Worm (Caenorhabditis elegans) whole organism, L2 larva: ENCODE results near the gene dgtr-1.

Source experiments
- C34F6.9 ChIP-seq: fragments of 150-350 bp; optimal IDR thresholded peaks from 2 replicates; lab custom pipeline; 2014; ENCODE audit warnings: missing biosample characterization, missing genetic modification characterization
- F13H6.1 ChIP-seq: sonication (generic microtip); optimal IDR thresholded peaks from 2 replicates; lab custom pipeline; 2016; ENCODE audit warnings: missing genetic modification characterization, missing compliant biosample characterization
- Y55F3AM.14 ChIP-seq: fragments of 200-800 bp; sonication (Bioruptor generic); optimal IDR thresholded peaks from 2 replicates; lab custom pipeline; 2018; ENCODE audit warnings: mild to moderate bottlenecking, missing genetic modification characterization, missing compliant biosample characterization
- alr-1 ChIP-seq: fragments of 150-350 bp; optimal IDR thresholded peaks from 2 replicates; lab custom pipeline; 2014; ENCODE audit warnings: missing biosample characterization, missing genetic modification characterization
- ama-1 ChIP-seq: fragments of 150-350 bp; optimal IDR thresholded peaks from 2 replicates; lab custom pipeline; 2018; ENCODE audit warnings: inconsistent platforms
- ceh-82 ChIP-seq: fragments of 150-350 bp; optimal IDR thresholded peaks from 2 replicates; lab custom pipeline; 2014; ENCODE audit warnings: missing biosample characterization, missing genetic modification characterization
- crh-2 ChIP-seq: sonication (generic microtip); optimal IDR thresholded peaks from 2 replicates; lab custom pipeline; 2017; ENCODE audit warnings: missing biosample characterization, missing genetic modification characterization
- dmd-4 ChIP-seq: sonication (generic microtip); optimal IDR thresholded peaks from 2 replicates; lab custom pipeline; 2017; ENCODE audit warnings: missing biosample characterization, missing genetic modification characterization
- egl-27 ChIP-seq: sonication (generic microtip); optimal IDR thresholded peaks from 3 replicates; lab custom pipeline; 2017; ENCODE audit warnings: missing biosample characterization, missing genetic modification reagents, missing genetic modification characterization
- elt-3 ChIP-seq: sonication (generic microtip); optimal IDR thresholded peaks from 2 replicates; lab custom pipeline; 2017; ENCODE audit warnings: missing biosample characterization, missing genetic modification characterization
- fos-1 ChIP-seq: fragments of 150-350 bp; optimal IDR thresholded peaks from 2 replicates; lab custom pipeline; 2014; ENCODE audit warnings: missing biosample characterization, missing genetic modification characterization
- lin-13 ChIP-seq: fragments of 150-350 bp; optimal IDR thresholded peaks from 2 replicates; lab custom pipeline; 2014; ENCODE audit warnings: missing biosample characterization, missing genetic modification reagents, missing genetic modification characterization
- lsy-2 ChIP-seq, 2 experiments: fragments of 150-350 bp in 1 of 2; sonication (generic microtip) in 1 of 2; optimal IDR thresholded peaks; 2 replicates each; lab custom pipeline; 2014 to 2017; ENCODE audit warnings: missing biosample characterization in 2 of 2, missing genetic modification characterization in 2 of 2
- mab-5 ChIP-seq: fragments of 150-350 bp; optimal IDR thresholded peaks from 2 replicates; lab custom pipeline; 2014; ENCODE audit warnings: missing biosample characterization, missing genetic modification characterization
- mbf-1 ChIP-seq: sonication (generic microtip); optimal IDR thresholded peaks from 2 replicates; lab custom pipeline; 2017; ENCODE audit warnings: missing biosample characterization, missing genetic modification characterization
- mdl-1 ChIP-seq, 2 experiments: fragments of 150-350 bp in 1 of 2; sonication (generic microtip) in 1 of 2; optimal IDR thresholded peaks; 2 replicates each; lab custom pipeline; 2017; ENCODE audit warnings: missing biosample characterization in 2 of 2, missing genetic modification characterization in 2 of 2
- nhr-10 ChIP-seq: sonication (generic microtip); optimal IDR thresholded peaks from 2 replicates; lab custom pipeline; 2017; ENCODE audit warnings: missing biosample characterization, missing genetic modification characterization
- nhr-11 ChIP-seq: fragments of 150-350 bp; optimal IDR thresholded peaks from 2 replicates; lab custom pipeline; 2014; ENCODE audit warnings: missing biosample characterization, missing genetic modification characterization
- nhr-12 ChIP-seq: fragments of 150-350 bp; optimal IDR thresholded peaks from 2 replicates; lab custom pipeline; 2014; ENCODE audit warnings: missing biosample characterization, missing genetic modification characterization
- nhr-129 ChIP-seq: fragments of 150-350 bp; optimal IDR thresholded peaks from 2 replicates; lab custom pipeline; 2014; ENCODE audit warnings: missing biosample characterization, missing genetic modification characterization
- nhr-21 ChIP-seq: fragments of 150-350 bp; optimal IDR thresholded peaks from 2 replicates; lab custom pipeline; 2014; ENCODE audit warnings: missing biosample characterization, missing genetic modification characterization
- nhr-23 ChIP-seq: fragments of 150-350 bp; optimal IDR thresholded peaks from 2 replicates; lab custom pipeline; 2014; ENCODE audit warnings: missing biosample characterization, missing genetic modification reagents, missing genetic modification characterization
- nhr-237 ChIP-seq: fragments of 150-350 bp; optimal IDR thresholded peaks from 2 replicates; lab custom pipeline; 2014; ENCODE audit warnings: missing biosample characterization, missing genetic modification characterization
- nhr-25 ChIP-seq: fragments of 150-350 bp; sonication (generic microtip); optimal IDR thresholded peaks from 3 replicates; lab custom pipeline; 2014; ENCODE audit warnings: missing biosample characterization, missing genetic modification characterization
- peb-1 ChIP-seq: fragments of 150-350 bp; optimal IDR thresholded peaks from 2 replicates; lab custom pipeline; 2014; ENCODE audit warnings: missing biosample characterization, missing genetic modification characterization
- sem-4 ChIP-seq: fragments of 150-350 bp; optimal IDR thresholded peaks from 2 replicates; lab custom pipeline; 2014; ENCODE audit warnings: missing biosample characterization, missing genetic modification reagents, missing genetic modification characterization
- skn-1 ChIP-seq: sonication (generic microtip); optimal IDR thresholded peaks from 2 replicates; lab custom pipeline; 2017; ENCODE audit warnings: missing biosample characterization, missing genetic modification characterization
- sma-3 ChIP-seq: sonication (generic microtip); optimal IDR thresholded peaks from 2 replicates; lab custom pipeline; 2016; ENCODE audit warnings: missing genetic modification reagents, missing genetic modification characterization, missing compliant biosample characterization
- sma-9 ChIP-seq, 2 experiments: fragments of 150-350 bp in 1 of 2; sonication (generic microtip) in 1 of 2; optimal IDR thresholded peaks; 2 replicates each; lab custom pipeline; 2014 to 2016; ENCODE audit warnings: missing genetic modification characterization in 2 of 2, mild to moderate bottlenecking in 1 of 2, missing biosample characterization in 1 of 2, missing compliant biosample characterization in 1 of 2, missing genetic modification reagents in 1 of 2, moderate library complexity in 1 of 2
- snpc-4 ChIP-seq: fragments of 150-350 bp; optimal IDR thresholded peaks from 2 replicates; lab custom pipeline; 2014; ENCODE audit warnings: missing biosample characterization, missing genetic modification characterization
- unc-55 ChIP-seq: fragments of 150-350 bp; sonication (generic microtip); optimal IDR thresholded peaks from 3 replicates; lab custom pipeline; 2014; ENCODE audit warnings: missing biosample characterization, missing genetic modification reagents, missing genetic modification characterization
- unc-62 ChIP-seq: fragments of 150-350 bp; optimal IDR thresholded peaks from 2 replicates; lab custom pipeline; 2014; ENCODE audit warnings: missing biosample characterization, missing genetic modification reagents, missing genetic modification characterization
- ztf-1 ChIP-seq: fragments of 200-800 bp; sonication (Bioruptor generic); conservative IDR thresholded peaks from 2 replicates; pipeline ENCODE4 v1.3.6; 2022; ENCODE audit warnings: missing genetic modification characterization, missing compliant biosample characterization
- ztf-11 ChIP-seq: sonication (generic microtip); optimal IDR thresholded peaks from 2 replicates; lab custom pipeline; 2017; ENCODE audit warnings: missing biosample characterization, missing genetic modification characterization

The dgtr-1 gene

ce11 chrV:6533030-6533429 lies 36.1 kb downstream of the dgtr-1 start, which contains the start of gene hpo-26:
Gene hpo-26 (minus strand): TSS chrV:6533060.
- TF ChIP-seq unc-62 (GFP tag; lab: Kevin White, UChicago) (no peak), sma-9 (GFP tag; optimal IDR thresholded peaks at IDR 0.05; lab: Kevin White, UChicago) (peak; percentile 22), sma-9 (tag; optimal IDR thresholded peaks at IDR 0.05; lab: Kevin White, UChicago) (no peak), nhr-21 (tag; lab: Kevin White, UChicago) (no peak), lin-13 (GFP tag; lab: Kevin White, UChicago) (no peak), elt-3 (no peak), ceh-82 (tag; lab: Kevin White, UChicago) (no peak), nhr-129 (peak; percentile 39), F13H6.1 (tag; lab: Kevin White, UChicago) (peak; percentile 70), lsy-2 (tag; optimal IDR thresholded peaks at IDR 0.05; lab: Kevin White, UChicago) (no peak)
- TF ChIP-seq, all 48 proteins: peak for 3

ce11 chrV:6538323-6538722 lies 41.4 kb downstream of the dgtr-1 start:
- TF ChIP-seq fos-1 (peak; percentile 5), crh-2 (tag; lab: Kevin White, UChicago) (peak; percentile 16), F13H6.1 (tag; lab: Kevin White, UChicago) (peak; percentile 30), C34F6.9 (tag; lab: Kevin White, UChicago) (peak; percentile 30), unc-55 (GFP tag; lab: Kevin White, UChicago) (peak; percentile 7), nhr-129 (peak; percentile 29), egl-27 (tag; lab: Kevin White, UChicago) (no peak), lsy-2 (tag; optimal IDR thresholded peaks at IDR 0.05; lab: Kevin White, UChicago) (peak in 1 of 2 experiments; percentile 12), ama-1 (lab: Kevin White, UChicago) (no peak), nhr-10 (tag; lab: Kevin White, UChicago) (no peak)

ce11 chrV:6541875-6542274 lies 45.0 kb downstream of the dgtr-1 start:
- peak; percentile 21 for TF ChIP-seq nhr-25
- no peak for TF ChIP-seq nhr-23 (tag; lab: Kevin White, UChicago)
- no peak for TF ChIP-seq lin-13 (GFP tag; lab: Kevin White, UChicago)
- peak; percentile 25 for TF ChIP-seq Y55F3AM.14
- no peak for TF ChIP-seq nhr-237 (tag; lab: Kevin White, UChicago)
- peak; percentile 10 for TF ChIP-seq nhr-129
- peak; percentile 25 for TF ChIP-seq fos-1
- peak; percentile 55 for TF ChIP-seq nhr-21 (tag; lab: Kevin White, UChicago)
- TF ChIP-seq lsy-2 (tag; optimal IDR thresholded peaks at IDR 0.05; lab: Kevin White, UChicago) = no peak
- no peak for TF ChIP-seq peb-1
- TF ChIP-seq sma-9 (GFP tag; optimal IDR thresholded peaks at IDR 0.05; lab: Kevin White, UChicago) = peak; percentile 3
- TF ChIP-seq sma-9 (tag; optimal IDR thresholded peaks at IDR 0.05; lab: Kevin White, UChicago) = no peak

ce11 chrV:6544999-6545398 lies 48.1 kb downstream of the dgtr-1 start:
- TF ChIP-seq sma-9 (GFP tag; optimal IDR thresholded peaks at IDR 0.05; lab: Kevin White, UChicago) (peak; percentile 30), sma-9 (tag; optimal IDR thresholded peaks at IDR 0.05; lab: Kevin White, UChicago) (no peak), sma-3 (peak; percentile 4), snpc-4 (no peak), dmd-4 (tag; lab: Kevin White, UChicago) (no peak), mab-5 (tag; lab: Kevin White, UChicago) (no peak), sem-4 (tag; lab: Kevin White, UChicago) (no peak), nhr-25 (no peak), nhr-11 (tag; lab: Kevin White, UChicago) (no peak), egl-27 (tag; lab: Kevin White, UChicago) (no peak), fos-1 (peak; percentile 8), mbf-1 (tag; lab: Kevin White, UChicago) (no peak), alr-1 (tag; lab: Kevin White, UChicago) (no peak), nhr-12 (no peak), nhr-21 (tag; lab: Kevin White, UChicago) (no peak), elt-3 (no peak), ztf-1 (GFP tag; lab: Robert Waterston, UW) (no peak), mdl-1 (tag; optimal IDR thresholded peaks at IDR 0.05; lab: Kevin White, UChicago) (no peak), F13H6.1 (tag; lab: Kevin White, UChicago) (no peak), ztf-11 (no peak), nhr-237 (tag; lab: Kevin White, UChicago) (no peak), skn-1 (tag; lab: Kevin White, UChicago) (no peak)
